Worm (Caenorhabditis elegans) whole organism, L4 larva: ENCODE measurements around the gene spv-1.

Experiments
- F37D6.2 ChIP-seq: sonication (generic microtip); optimal IDR thresholded peaks from 2 replicates; lab custom pipeline; 2016; ENCODE audit warnings: mild to moderate bottlenecking, missing genetic modification characterization, missing compliant biosample characterization
- F44E2.7 ChIP-seq: fragments of 200-800 bp; sonication (Bioruptor generic); IDR thresholded peaks from 2 replicates; pipeline ENCODE4 v2.1.2; 2022; ENCODE audit warnings: missing genetic modification characterization, missing compliant biosample characterization
- Y75B8A.6 ChIP-seq: fragments of 200-800 bp; sonication (Bioruptor generic); IDR thresholded peaks from 2 replicates; pipeline ENCODE4 v1.3.6; 2022; ENCODE audit warnings: missing genetic modification reagents, missing genetic modification characterization, missing compliant biosample characterization
- ZK546.5 ChIP-seq, 2 experiments: sonication (generic microtip); optimal IDR thresholded peaks; 2 replicates each; lab custom pipeline; 2017; ENCODE audit warnings: missing biosample characterization in 2 of 2, missing genetic modification characterization in 2 of 2
- attf-4 ChIP-seq: sonication (generic microtip); optimal IDR thresholded peaks from 3 replicates; lab custom pipeline; 2017; ENCODE audit warnings: missing biosample characterization, missing genetic modification characterization
- ceh-44 ChIP-seq: fragments of 200-800 bp; sonication (Bioruptor generic); IDR thresholded peaks from 2 replicates; pipeline ENCODE4 v1.3.6; 2022; ENCODE audit warnings: missing genetic modification reagents, missing genetic modification characterization, missing compliant biosample characterization
- ces-1 ChIP-seq: fragments of 150-350 bp; sonication (generic microtip); optimal IDR thresholded peaks from 4 replicates; lab custom pipeline; 2014; ENCODE audit warnings: missing biosample characterization, missing genetic modification reagents, missing genetic modification characterization
- daf-16 ChIP-seq, 3 experiments: sonication (generic microtip); optimal IDR thresholded peaks; 2 replicates each; lab custom pipeline; 2016 to 2017; ENCODE audit warnings: missing genetic modification characterization in 3 of 3, missing genetic modification reagents in 3 of 3, mild to moderate bottlenecking in 2 of 3, missing compliant biosample characterization in 2 of 3, missing biosample characterization in 1 of 3, moderate library complexity in 1 of 3
- daf-19 ChIP-seq: fragments of 200-800 bp; sonication (Bioruptor generic); conservative IDR thresholded peaks from 2 replicates; pipeline ENCODE4 v1.3.6; 2022; ENCODE audit warnings: missing genetic modification characterization, missing compliant biosample characterization
- daf-8 ChIP-seq: fragments of 200-800 bp; sonication (Bioruptor generic); IDR thresholded peaks from 2 replicates; pipeline ENCODE4 v1.3.6; 2022; ENCODE audit warnings: missing genetic modification characterization, missing compliant biosample characterization
- dmd-6 ChIP-seq: fragments of 200-800 bp; sonication (Bioruptor generic); IDR thresholded peaks from 2 replicates; pipeline ENCODE4 v1.3.6; 2022; ENCODE audit warnings: missing genetic modification reagents, missing genetic modification characterization, missing compliant biosample characterization
- dve-1 ChIP-seq: sonication (generic microtip); optimal IDR thresholded peaks from 2 replicates; lab custom pipeline; 2017; ENCODE audit warnings: antibody characterized with exemption, mild to moderate bottlenecking, missing genetic modification characterization, missing compliant biosample characterization; ENCODE audit not compliant: insufficient read depth
- egl-27 ChIP-seq: sonication (generic microtip); optimal IDR thresholded peaks from 3 replicates; lab custom pipeline; 2017; ENCODE audit warnings: missing biosample characterization, missing genetic modification reagents, missing genetic modification characterization
- fkh-10 ChIP-seq: fragments of 150-350 bp; optimal IDR thresholded peaks from 2 replicates; lab custom pipeline; 2014; ENCODE audit warnings: missing biosample characterization, missing genetic modification reagents, missing genetic modification characterization
- hif-1 ChIP-seq, 2 experiments: sonication (generic microtip); optimal IDR thresholded peaks; 2 replicates each; lab custom pipeline; 2016 to 2017; ENCODE audit warnings: missing compliant biosample characterization in 2 of 2, missing genetic modification characterization in 2 of 2, missing genetic modification reagents in 2 of 2, missing genotype in 2 of 2, mild to moderate bottlenecking in 1 of 2
- hlh-11 ChIP-seq: fragments of 200-800 bp; sonication (Bioruptor generic); optimal IDR thresholded peaks from 2 replicates; lab custom pipeline; 2018; ENCODE audit warnings: mild to moderate bottlenecking, missing genetic modification characterization, missing compliant biosample characterization
- hlh-30 ChIP-seq: sonication (generic microtip); optimal IDR thresholded peaks from 2 replicates; lab custom pipeline; 2017; ENCODE audit warnings: antibody characterized with exemption, mild to moderate bottlenecking, missing genetic modification characterization, missing compliant biosample characterization; ENCODE audit not compliant: insufficient read depth
- hmg-1.1 ChIP-seq: fragments of 200-800 bp; sonication (Bioruptor generic); IDR thresholded peaks from 2 replicates; pipeline ENCODE4 v1.3.6; 2022; ENCODE audit warnings: missing genetic modification reagents, missing genetic modification characterization, missing compliant biosample characterization
- lin-13 ChIP-seq: fragments of 150-350 bp; optimal IDR thresholded peaks from 2 replicates; lab custom pipeline; 2014; ENCODE audit warnings: missing biosample characterization, missing genetic modification reagents, missing genetic modification characterization
- lin-15B ChIP-seq: fragments of 150-350 bp; sonication (generic microtip); optimal IDR thresholded peaks from 3 replicates; lab custom pipeline; 2014; ENCODE audit warnings: missing biosample characterization, missing genetic modification characterization
- lin-39 ChIP-seq: fragments of 150-350 bp; optimal IDR thresholded peaks from 2 replicates; lab custom pipeline; 2014; ENCODE audit warnings: missing biosample characterization, missing genetic modification reagents, missing genetic modification characterization
- lsy-2 ChIP-seq, 2 experiments: fragments of 150-350 bp in 1 of 2; sonication (generic microtip) in 1 of 2; optimal IDR thresholded peaks; 2 replicates each; lab custom pipeline; 2014 to 2017; ENCODE audit warnings: missing biosample characterization in 2 of 2, missing genetic modification characterization in 2 of 2
- mdl-1 ChIP-seq, 2 experiments: fragments of 150-350 bp in 1 of 2; sonication (generic microtip) in 1 of 2; optimal IDR thresholded peaks; 2 replicates each; lab custom pipeline; 2014 to 2017; ENCODE audit warnings: missing biosample characterization in 2 of 2, missing genetic modification characterization in 2 of 2
- mep-1 ChIP-seq: fragments of 150-350 bp; sonication (generic microtip); optimal IDR thresholded peaks from 3 replicates; lab custom pipeline; 2014; ENCODE audit warnings: missing biosample characterization, missing genetic modification characterization
- mes-2 ChIP-seq: sonication (generic microtip); optimal IDR thresholded peaks from 2 replicates; lab custom pipeline; 2016; ENCODE audit warnings: missing genotype, mild to moderate bottlenecking, missing genetic modification characterization, missing compliant biosample characterization; ENCODE audit not compliant: poor library complexity, severe bottlenecking
- mxl-3 ChIP-seq: fragments of 200-800 bp; sonication (Bioruptor generic); optimal IDR thresholded peaks from 2 replicates; lab custom pipeline; 2018; ENCODE audit warnings: mild to moderate bottlenecking, missing genetic modification characterization, missing compliant biosample characterization
- nhr-102 ChIP-seq: sonication (generic microtip); optimal IDR thresholded peaks from 2 replicates; lab custom pipeline; 2016; ENCODE audit warnings: mild to moderate bottlenecking, missing genetic modification characterization, moderate library complexity, missing compliant biosample characterization
- nhr-11 ChIP-seq: fragments of 150-350 bp; optimal IDR thresholded peaks from 2 replicates; lab custom pipeline; 2014; ENCODE audit warnings: missing biosample characterization, missing genetic modification characterization
- nhr-237 ChIP-seq: sonication (generic microtip); optimal IDR thresholded peaks from 2 replicates; lab custom pipeline; 2017; ENCODE audit warnings: missing biosample characterization, missing genetic modification characterization
- nhr-25 ChIP-seq: sonication (generic microtip); optimal IDR thresholded peaks from 2 replicates; lab custom pipeline; 2017; ENCODE audit warnings: missing genetic modification characterization, mild to moderate bottlenecking, missing compliant biosample characterization, antibody characterized with exemption, moderate library complexity, borderline replicate concordance; ENCODE audit not compliant: insufficient read depth
- nhr-28 ChIP-seq: fragments of 150-350 bp; optimal IDR thresholded peaks from 2 replicates; lab custom pipeline; 2014; ENCODE audit warnings: missing biosample characterization, missing genetic modification characterization
- nhr-77 ChIP-seq: fragments of 150-350 bp; optimal IDR thresholded peaks from 2 replicates; lab custom pipeline; 2014; ENCODE audit warnings: missing biosample characterization, missing genetic modification characterization
- pqm-1 ChIP-seq: sonication (generic microtip); optimal IDR thresholded peaks from 2 replicates; lab custom pipeline; 2017; ENCODE audit warnings: missing biosample characterization, missing genetic modification characterization
- rbr-2 ChIP-seq: sonication (generic microtip); optimal IDR thresholded peaks from 2 replicates; lab custom pipeline; 2016; ENCODE audit warnings: missing genotype, missing genetic modification characterization, missing compliant biosample characterization
- spr-1 ChIP-seq: sonication (generic microtip); optimal IDR thresholded peaks from 2 replicates; lab custom pipeline; 2016; ENCODE audit warnings: mild to moderate bottlenecking, missing genetic modification characterization, missing compliant biosample characterization
- spr-3 ChIP-seq: fragments of 200-800 bp; sonication (Bioruptor generic); optimal IDR thresholded peaks from 2 replicates; lab custom pipeline; 2018; ENCODE audit warnings: mild to moderate bottlenecking, missing genetic modification characterization, missing compliant biosample characterization
- tag-97 ChIP-seq: fragments of 200-800 bp; sonication (Bioruptor generic); IDR thresholded peaks from 2 replicates; pipeline ENCODE4 v1.3.6; 2022; ENCODE audit warnings: missing genetic modification characterization, missing compliant biosample characterization
- unc-130 ChIP-seq: sonication (generic microtip); optimal IDR thresholded peaks from 2 replicates; lab custom pipeline; 2016; ENCODE audit warnings: missing genetic modification reagents, missing genetic modification characterization, missing compliant biosample characterization
- unc-39 ChIP-seq: sonication (generic microtip); optimal IDR thresholded peaks from 2 replicates; lab custom pipeline; 2017; ENCODE audit warnings: missing biosample characterization, missing genetic modification characterization
- zag-1 ChIP-seq: fragments of 150-350 bp; optimal IDR thresholded peaks from 2 replicates; lab custom pipeline; 2014; ENCODE audit warnings: missing biosample characterization, missing genetic modification characterization
- ztf-7 ChIP-seq: fragments of 150-350 bp; optimal IDR thresholded peaks from 2 replicates; lab custom pipeline; 2014; ENCODE audit warnings: missing biosample characterization, missing genetic modification characterization

spv-1 gene

DNA sequence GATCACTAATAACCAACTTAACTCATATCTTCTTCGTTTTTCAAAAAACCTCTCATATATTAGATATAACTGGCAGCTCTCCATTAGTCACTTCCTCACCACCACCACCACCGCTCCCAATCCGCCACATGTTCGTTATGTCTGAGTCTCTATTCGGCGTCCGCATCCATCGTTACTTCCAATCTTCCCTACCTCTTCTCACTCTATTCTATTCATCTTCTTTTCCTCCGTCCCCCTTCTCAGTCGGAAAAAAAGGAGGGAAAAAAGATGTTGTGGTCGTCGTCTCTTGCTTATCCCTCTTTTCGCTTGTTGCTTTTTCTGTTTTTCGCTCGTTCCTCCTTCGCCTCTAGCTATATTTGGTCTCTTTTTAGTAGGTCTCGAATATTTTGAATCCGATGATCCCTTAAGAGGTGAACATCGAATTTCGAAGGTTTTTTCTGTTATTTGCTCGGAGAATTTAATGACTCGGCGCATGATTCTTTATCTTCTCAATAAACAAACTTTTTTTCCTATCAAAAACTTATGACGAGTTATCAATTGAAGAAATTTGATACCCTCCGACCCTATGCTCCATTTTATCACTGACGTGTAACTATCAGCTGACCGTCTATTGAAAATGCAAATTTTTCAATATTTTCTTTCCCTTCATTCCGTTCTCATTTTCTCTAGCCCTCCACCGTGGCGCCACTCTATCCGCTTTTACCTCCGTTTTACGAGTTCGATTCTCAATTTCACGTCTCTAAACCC is 36.5 kb downstream of the spv-1 start (continued):
- TF ChIP-seq nhr-28 (tag; lab: Kevin White, UChicago), result peak; percentile 31
- TF ChIP-seq hlh-30, result peak; percentile 51
- TF ChIP-seq dmd-6 (GFP tag; lab: Robert Waterston, UW), result peak; percentile 73
- TF ChIP-seq, all 104 proteins: peak for 25

DNA sequence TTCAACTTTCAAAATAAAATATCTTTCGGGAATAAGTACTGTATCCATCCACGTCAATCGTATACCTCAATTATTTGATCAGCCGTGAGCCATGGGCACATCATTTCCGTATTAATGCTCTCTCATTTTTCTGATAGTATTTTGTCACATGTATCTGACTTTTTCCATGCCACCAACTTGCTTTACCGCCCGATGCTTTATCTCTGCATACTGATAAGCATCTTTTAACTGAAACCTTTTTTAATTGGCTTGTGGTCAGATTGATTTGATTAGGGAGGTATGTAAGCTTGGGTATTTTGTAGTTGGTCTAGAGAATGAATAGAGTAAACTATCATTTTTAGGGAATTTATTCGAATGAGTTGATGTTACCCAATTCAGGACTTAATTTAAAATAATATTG is 39.2 kb downstream of the spv-1 start:
- no peak for TF ChIP-seq nhr-237 (tag; lab: Kevin White, UChicago)
- TF ChIP-seq lin-13 (GFP tag; lab: Kevin White, UChicago), result no peak
- peak; percentile 28; the same call in 1 of the 2 replicates for TF ChIP-seq dmd-6 (GFP tag; lab: Robert Waterston, UW)
- TF ChIP-seq daf-8 (GFP tag; lab: Robert Waterston, UW), result no peak
- no peak for TF ChIP-seq nhr-11
- TF ChIP-seq spr-1 (tag; lab: Kevin White, UChicago), result no peak
- peak; percentile 48 for TF ChIP-seq pqm-1
- peak; percentile 21 for TF ChIP-seq dve-1 (tag; lab: Kevin White, UChicago)
- TF ChIP-seq hlh-30, result peak; percentile 37
- no peak for TF ChIP-seq F44E2.7 (GFP tag; lab: Robert Waterston, UW)
- no peak for TF ChIP-seq tag-97 (GFP tag; lab: Robert Waterston, UW)
- TF ChIP-seq hlh-11 (tag; lab: Kevin White, UChicago), result peak; percentile 52

DNA sequence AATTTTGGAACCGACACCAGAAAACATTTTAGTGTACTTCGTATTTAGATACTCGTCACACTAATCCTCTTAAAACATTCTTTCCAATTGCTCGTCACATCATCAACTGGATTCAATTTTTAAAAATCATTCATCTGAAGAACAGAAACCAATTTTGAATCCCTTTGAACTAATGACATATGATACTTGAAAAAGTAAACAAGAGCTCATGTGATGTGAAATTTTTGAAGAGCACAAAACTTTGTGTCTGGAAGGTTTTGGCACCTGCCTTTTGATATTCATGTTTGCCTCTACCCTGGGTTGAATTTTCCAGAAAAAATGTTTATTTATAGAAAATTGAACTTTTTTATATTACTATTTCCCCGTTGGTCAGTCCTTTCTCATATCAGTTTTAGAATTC is 39.7 kb downstream of the spv-1 start:
- TF ChIP-seq hlh-11 (tag; lab: Kevin White, UChicago), result no peak
- TF ChIP-seq hlh-30, result peak; percentile 54
- no peak for TF ChIP-seq zag-1 (tag; lab: Kevin White, UChicago)
- peak; percentile 44 for TF ChIP-seq nhr-11
- TF ChIP-seq lsy-2 (tag; optimal IDR thresholded peaks at IDR 0.05; lab: Kevin White, UChicago), result peak in 1 of 2 experiments; percentile 17
- TF ChIP-seq attf-4, result no peak
- no peak for TF ChIP-seq daf-16 (GFP tag; optimal IDR thresholded peaks at IDR 0.05; lab: Kevin White, UChicago)
- TF ChIP-seq daf-16 (tag; optimal IDR thresholded peaks at IDR 0.05; lab: Kevin White, UChicago), result peak; percentile 25
- TF ChIP-seq nhr-28 (tag; lab: Kevin White, UChicago), result peak; percentile 10
- peak; percentile 19 for TF ChIP-seq nhr-77 (tag; lab: Kevin White, UChicago)
- peak; percentile 45 for TF ChIP-seq dve-1 (tag; lab: Kevin White, UChicago)

DNA sequence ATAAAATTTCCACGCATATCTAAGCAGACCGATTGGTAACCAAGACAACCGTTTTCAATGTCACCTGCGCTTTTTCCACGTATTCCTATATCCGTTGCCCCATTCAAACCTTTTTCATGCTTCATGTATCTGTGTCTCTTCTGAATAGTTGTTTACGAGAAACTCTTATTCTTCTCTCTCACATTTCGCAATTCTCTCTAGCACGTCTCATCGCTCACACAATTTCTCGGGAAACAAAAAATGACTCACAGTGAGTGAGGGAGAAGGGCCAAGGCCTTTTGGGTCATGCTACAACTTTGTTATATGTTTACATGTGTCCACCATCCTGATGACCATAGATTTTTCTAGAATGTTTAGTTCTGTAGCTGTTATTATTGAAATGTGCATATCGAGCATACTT is 41.2 kb downstream of the spv-1 start:
- TF ChIP-seq ces-1 (GFP tag; lab: Kevin White, UChicago) (peak; percentile 39), ceh-44 (no peak), spr-3 (no peak), lsy-2 (tag; optimal IDR thresholded peaks at IDR 0.05; lab: Kevin White, UChicago) (peak; percentile 41 to 66), unc-130 (GFP tag; lab: Kevin White, UChicago) (no peak), pqm-1 (no peak), daf-16 (GFP tag; optimal IDR thresholded peaks at IDR 0.05; lab: Kevin White, UChicago) (no peak), daf-16 (tag; optimal IDR thresholded peaks at IDR 0.05; lab: Kevin White, UChicago) (peak; percentile 32), nhr-102 (tag; lab: Kevin White, UChicago) (no peak), hmg-1.1 (GFP tag; lab: Robert Waterston, UW) (peak; percentile 54; the same call in 1 of the 2 replicates), rbr-2 (tag; lab: Kevin White, UChicago) (peak; percentile 63), hlh-30 (peak; percentile 79), fkh-10 (GFP tag; lab: Kevin White, UChicago) (peak; percentile 50), hif-1 (tag; optimal IDR thresholded peaks at IDR 0.05; lab: Kevin White, UChicago) (peak in 1 of 2 experiments; percentile 31), mdl-1 (tag; optimal IDR thresholded peaks at IDR 0.05; lab: Kevin White, UChicago) (peak in 1 of 2 experiments; percentile 63), egl-27 (no peak), lin-39 (tag; lab: Kevin White, UChicago) (no peak), daf-19 (GFP tag; lab: Robert Waterston, UW) (no peak), nhr-28 (tag; lab: Kevin White, UChicago) (peak; percentile 1), ztf-7 (tag; lab: Kevin White, UChicago) (no peak), nhr-11 (peak; percentile 95), F44E2.7 (GFP tag; lab: Robert Waterston, UW) (no peak), lin-15B (no peak), nhr-25 (tag; lab: Kevin White, UChicago) (peak; percentile 37), F37D6.2 (peak; percentile 18), mep-1 (tag; lab: Kevin White, UChicago) (peak; percentile 62), hlh-11 (tag; lab: Kevin White, UChicago) (peak; percentile 46), mxl-3 (GFP tag; lab: Kevin White, UChicago) (no peak), Y75B8A.6 (GFP tag; lab: Robert Waterston, UW) (no peak), unc-39 (tag; lab: Kevin White, UChicago) (no peak), mes-2 (tag; lab: Kevin White, UChicago) (peak; percentile 8), ZK546.5 (tag; optimal IDR thresholded peaks at IDR 0.05; lab: Kevin White, UChicago) (no peak)
